Fruit fly (Drosophila melanogaster) Kc167 (cell line): ENCODE results near the gene PTPMT1.

ENCODE experiments used
- Myc ChIP-seq: fragments of >200 bp; optimal IDR thresholded peaks from 2 replicates; lab custom pipeline; 2017; ENCODE audit warnings: missing external identifiers
- Sin3A ChIP-seq: fragments of >200 bp; optimal IDR thresholded peaks from 2 replicates; lab custom pipeline; 2018; ENCODE audit warnings: missing external identifiers
- h ChIP-seq: fragments of >200 bp; optimal IDR thresholded peaks from 3 replicates; lab custom pipeline; 2018; ENCODE audit warnings: missing external identifiers
- insv ChIP-seq: fragments of >200 bp; optimal IDR thresholded peaks from 3 replicates; lab custom pipeline; 2018; ENCODE audit warnings: missing external identifiers
- psq ChIP-seq: fragments of >200 bp; optimal IDR thresholded peaks from 2 replicates; lab custom pipeline; 2017; ENCODE audit warnings: missing external identifiers
- ttk ChIP-seq: sonication (Bioruptor generic); optimal IDR thresholded peaks from 2 replicates; lab custom pipeline; 2017; ENCODE audit warnings: missing external identifiers

PTPMT1 gene

DNA sequence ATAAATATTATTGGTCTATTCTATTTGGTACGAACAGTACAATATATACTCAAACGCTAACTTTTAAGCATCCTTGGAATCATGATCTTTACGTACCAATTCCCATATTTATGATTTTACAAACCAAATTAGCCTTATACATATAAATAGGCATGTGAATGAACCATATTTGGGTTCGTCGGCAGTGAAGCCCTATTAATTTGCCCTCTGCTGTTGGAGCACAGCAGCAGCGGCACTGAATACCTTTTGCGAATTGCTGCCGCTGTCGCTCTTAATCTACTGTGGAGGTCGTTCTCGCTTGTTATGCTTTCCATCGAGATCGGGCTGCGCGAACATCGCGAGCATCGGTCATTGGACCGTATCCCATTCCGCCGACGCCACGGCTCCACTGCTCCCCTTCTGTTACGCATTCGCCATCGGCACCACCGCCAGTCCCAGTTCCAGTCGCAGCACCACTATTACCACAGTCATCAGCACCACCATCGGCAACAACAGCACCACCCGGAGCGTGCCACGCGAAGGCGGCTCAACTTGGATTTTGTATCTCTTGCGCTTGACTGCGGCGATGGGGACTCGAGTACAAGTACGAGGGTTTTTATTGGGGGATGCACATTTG, 30.4 kb downstream of the PTPMT1 start:
- TF ChIP-seq ttk (no peak), Myc (lab: Kevin White, UChicago) (no peak), Sin3A (lab: Kevin White, UChicago) (no peak), insv (lab: Kevin White, UChicago) (no peak), h (lab: Kevin White, UChicago) (no peak), psq (no peak)

dm6 chr3R:23789584-23789983, 31.4 kb downstream of the PTPMT1 start:
- TF ChIP-seq insv (lab: Kevin White, UChicago) (no peak), h (lab: Kevin White, UChicago) (no peak), Sin3A (lab: Kevin White, UChicago) (no peak), ttk (no peak), Myc (lab: Kevin White, UChicago) (no peak)

DNA sequence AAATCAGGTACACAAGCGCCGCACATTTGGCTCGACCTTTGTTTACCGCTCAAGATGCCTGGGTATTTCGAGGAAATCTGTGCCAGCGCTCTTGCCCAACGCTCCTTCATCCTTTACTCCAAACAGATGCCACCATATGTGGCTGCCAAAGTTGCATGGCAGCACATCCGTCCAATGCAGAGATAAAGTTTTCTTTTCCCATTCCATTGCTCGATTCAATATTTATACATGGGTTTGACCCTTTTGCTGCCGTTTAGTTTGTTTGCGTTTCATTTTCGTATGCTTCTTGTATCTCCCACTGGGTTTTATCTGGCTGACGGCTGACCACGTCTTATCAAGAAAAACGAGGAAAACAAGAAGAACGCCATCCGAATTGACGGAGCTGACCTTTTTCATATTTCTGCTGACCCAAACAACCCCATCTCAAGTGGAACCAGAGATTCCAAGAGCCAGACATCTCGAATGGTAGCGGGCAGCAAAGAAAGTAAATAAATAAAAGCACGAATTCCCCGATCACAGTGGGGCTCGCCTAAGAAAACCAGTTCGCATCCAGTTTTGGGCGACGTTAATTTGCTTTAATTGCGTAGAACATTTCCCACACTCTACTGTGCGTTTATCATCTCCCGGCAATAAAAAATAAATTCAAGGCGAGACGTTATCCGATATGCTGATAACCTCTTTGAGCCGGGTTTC, 32.5 kb downstream of the PTPMT1 start:
- TF ChIP-seq insv (lab: Kevin White, UChicago) (no peak), h (lab: Kevin White, UChicago) (no peak), Sin3A (lab: Kevin White, UChicago) (no peak), ttk (no peak), Myc (lab: Kevin White, UChicago) (no peak), psq (no peak)

DNA sequence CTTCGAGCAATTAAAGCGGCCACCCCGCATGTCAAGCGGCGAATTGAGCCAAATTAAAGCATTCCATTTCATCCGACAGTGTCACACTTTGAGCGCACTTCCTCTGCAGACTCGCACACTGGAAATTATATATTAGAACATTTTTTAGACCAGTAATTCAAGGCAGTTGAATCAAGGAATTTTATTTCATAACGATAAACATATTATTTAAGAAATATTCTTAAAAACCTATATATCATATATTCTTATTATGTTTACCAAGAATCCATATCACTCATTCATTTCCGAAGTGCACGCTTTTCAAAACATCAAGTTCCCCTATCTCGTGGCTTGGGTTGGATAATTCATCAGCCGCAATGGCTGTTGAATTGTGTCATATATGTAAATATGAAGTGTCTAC, 33.4 kb downstream of the PTPMT1 start:
- TF ChIP-seq ttk (no peak), Sin3A (lab: Kevin White, UChicago) (no peak), h (lab: Kevin White, UChicago) (no peak), insv (lab: Kevin White, UChicago) (no peak), psq (no peak), Myc (lab: Kevin White, UChicago) (no peak)

dm6 chr3R:23803668-23804067, 45.5 kb downstream of the PTPMT1 start, which contains the start of gene CG34355:
Gene CG34355, plus strand, starts transcription at chr3R:23803859.
- TF ChIP-seq h (lab: Kevin White, UChicago), result no peak
- TF ChIP-seq insv (lab: Kevin White, UChicago), result no peak
- TF ChIP-seq ttk, result no peak
- no peak for TF ChIP-seq Sin3A (lab: Kevin White, UChicago)
- TF ChIP-seq Myc (lab: Kevin White, UChicago), result no peak
- no peak for TF ChIP-seq psq
